Worm (Caenorhabditis elegans) whole organism, early embryonic: ENCODE data around the gene unc-84.

Experiments
- B0310.2 ChIP-seq: sonication (generic microtip); optimal IDR thresholded peaks from 2 replicates; lab custom pipeline; 2016; ENCODE audit warnings: mild to moderate bottlenecking, missing genetic modification characterization, missing compliant biosample characterization
- F13C5.2 ChIP-seq: sonication (generic microtip); optimal IDR thresholded peaks from 2 replicates; lab custom pipeline; 2017; ENCODE audit warnings: mild to moderate bottlenecking, missing genetic modification characterization, inconsistent platforms, missing compliant biosample characterization
- ama-1 ChIP-seq: fragments of 150-350 bp; optimal IDR thresholded peaks from 2 replicates; lab custom pipeline; 2014
- ceh-36 ChIP-seq: sonication (generic microtip); optimal IDR thresholded peaks from 2 replicates; lab custom pipeline; 2016; ENCODE audit warnings: missing genetic modification characterization, inconsistent platforms, missing compliant biosample characterization
- ets-7 ChIP-seq: sonication (generic microtip); optimal IDR thresholded peaks from 2 replicates; lab custom pipeline; 2016; ENCODE audit warnings: missing genotype, missing genetic modification characterization, missing compliant biosample characterization
- flt-1 ChIP-seq: fragments of 200-800 bp; sonication (Bioruptor generic); IDR thresholded peaks from 2 replicates; pipeline ENCODE4 v1.3.6; 2022; ENCODE audit warnings: missing genetic modification characterization, missing compliant biosample characterization
- hmg-4 ChIP-seq: fragments of 200-800 bp; sonication (Bioruptor generic); optimal IDR thresholded peaks from 2 replicates; lab custom pipeline; 2018; ENCODE audit warnings: mild to moderate bottlenecking, missing genetic modification characterization, missing compliant biosample characterization
- scrt-1 ChIP-seq: fragments of 200-800 bp; sonication (Bioruptor generic); IDR thresholded peaks from 2 replicates; pipeline ENCODE4 v1.3.6; 2022; ENCODE audit warnings: missing genetic modification characterization, missing compliant biosample characterization

DNA sequence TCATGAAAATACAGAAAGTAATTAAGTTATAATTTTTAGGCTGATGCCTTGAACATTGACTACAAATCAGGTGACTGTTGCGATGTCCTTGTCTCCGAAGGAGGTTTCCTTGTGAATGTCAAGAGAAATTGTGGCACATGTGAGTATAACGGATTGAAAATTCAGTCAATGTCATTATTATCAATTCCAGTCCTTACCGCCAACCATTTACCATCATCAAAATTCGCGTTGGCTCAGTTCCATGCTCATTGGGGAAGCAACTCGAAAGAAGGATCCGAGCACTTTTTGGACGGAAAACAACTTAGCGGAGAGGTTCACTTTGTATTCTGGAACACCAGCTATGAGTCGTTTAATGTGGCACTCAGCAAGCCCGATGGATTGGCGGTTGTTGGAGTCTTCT, 41.2 kb upstream of the unc-84 start:
- no peak for TF ChIP-seq ets-7 (tag; lab: Kevin White, UChicago)
- no peak for TF ChIP-seq flt-1 (GFP tag; lab: Robert Waterston, UW)
- TF ChIP-seq hmg-4 (GFP tag; lab: Kevin White, UChicago), result no peak
- no peak for TF ChIP-seq F13C5.2
- TF ChIP-seq ama-1, result no peak
- TF ChIP-seq B0310.2 (tag; lab: Kevin White, UChicago), result no peak
- no peak for TF ChIP-seq ceh-36 (tag; lab: Kevin White, UChicago)
- TF ChIP-seq scrt-1 (GFP tag; lab: Robert Waterston, UW), result no peak
